Fruit fly (Drosophila melanogaster) whole organism, adult: Measurements from ENCODE around the gene kirre.

Experiments
- CG12768 ChIP-seq: fragments of 200-800 bp; sonication (Bioruptor generic); optimal IDR thresholded peaks from 2 replicates; lab custom pipeline; 2017; ENCODE audit warnings: missing biosample characterization, missing genetic modification characterization, mild to moderate bottlenecking, moderate library complexity, missing genetic modification reagents
- CG14711 ChIP-seq: fragments of 200-800 bp; sonication (Bioruptor generic); optimal IDR thresholded peaks from 2 replicates; lab custom pipeline; 2018; ENCODE audit warnings: missing biosample characterization, mild to moderate bottlenecking, missing genetic modification characterization, moderate library complexity
- CG33017 ChIP-seq: fragments of 200-800 bp; sonication (Bioruptor generic); optimal IDR thresholded peaks from 2 replicates; lab custom pipeline; 2018; ENCODE audit warnings: missing biosample characterization, mild to moderate bottlenecking, missing genetic modification characterization, moderate library complexity
- Clk ChIP-seq: fragments of 200-800 bp; sonication (Bioruptor generic); optimal IDR thresholded peaks from 2 replicates; lab custom pipeline; 2017; ENCODE audit warnings: missing biosample characterization, missing genetic modification characterization
- Crg-1 ChIP-seq: fragments of 200-800 bp; sonication (Bioruptor generic); optimal IDR thresholded peaks from 2 replicates; lab custom pipeline; 2016; ENCODE audit warnings: missing biosample characterization, missing genetic modification characterization
- cic ChIP-seq: fragments of 200-800 bp; sonication (Bioruptor generic); optimal IDR thresholded peaks from 2 replicates; lab custom pipeline; 2017; ENCODE audit warnings: missing biosample characterization, mild to moderate bottlenecking, missing genetic modification characterization, moderate library complexity

dm6 chrX:2943086-2943485 is 202.9 kb downstream of the kirre start, which contains the start of gene CG14422:
- TF ChIP-seq CG14711 (tag; lab: Kevin White, UChicago), result no peak
- no peak for TF ChIP-seq Clk (GFP tag; lab: Kevin White, UChicago)
- TF ChIP-seq cic (GFP tag; lab: Kevin White, UChicago), result no peak
- TF ChIP-seq CG12768 (GFP tag; lab: Kevin White, UChicago), result no peak
- TF ChIP-seq CG33017, result no peak
- TF ChIP-seq Crg-1 (GFP tag; lab: Kevin White, UChicago), result no peak
